Worm (Caenorhabditis elegans): ENCODE data around the gene unc-34.

Gene unc-34

DNA sequence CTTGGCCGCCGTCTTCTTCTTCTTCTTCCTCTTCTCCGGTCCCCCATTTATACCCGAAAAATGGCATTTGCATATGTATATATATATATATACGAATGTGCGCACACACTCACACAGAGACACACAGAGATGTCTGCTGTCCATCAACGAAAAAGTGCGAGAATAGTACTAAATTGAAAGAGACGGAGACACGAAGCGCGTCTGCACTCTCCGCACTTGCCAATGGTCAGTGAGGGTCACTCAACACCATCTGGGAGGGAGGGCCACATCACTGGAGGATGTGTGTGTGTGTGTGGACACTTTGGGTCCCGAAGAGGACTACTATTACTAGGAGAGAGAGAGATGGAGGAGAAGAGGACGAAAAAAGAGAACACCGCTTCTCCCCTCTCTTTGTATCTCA lies 7.3 kb upstream of the unc-34 start:
- TF ChIP-seq tbx-7 (tag; optimal IDR thresholded peaks at IDR 0.05) (no peak), nfya-1 (tag; optimal IDR thresholded peaks at IDR 0.05) (peak; percentile 79), ceh-22 (tag; optimal IDR thresholded peaks at IDR 0.05) (no peak), ceh-24 (tag; optimal IDR thresholded peaks at IDR 0.05) (no peak), ttx-3 (tag; optimal IDR thresholded peaks at IDR 0.05) (no peak), eyg-1 (tag; optimal IDR thresholded peaks at IDR 0.05) (peak; percentile 49), elt-4 (tag; optimal IDR thresholded peaks at IDR 0.05) (no peak), C38D4.7 (GFP tag; optimal IDR thresholded peaks at IDR 0.05) (no peak), pat-9 (tag; optimal IDR thresholded peaks at IDR 0.05) (no peak), nhr-11 (tag; optimal IDR thresholded peaks at IDR 0.05) (no peak), ceh-19 (GFP tag; optimal IDR thresholded peaks at IDR 0.05) (peak; percentile 43), hlh-30 (tag; optimal IDR thresholded peaks at IDR 0.05; ENCODE audit: insufficient read depth) (peak; percentile 34), lim-6 (tag; optimal IDR thresholded peaks at IDR 0.05) (no peak), pag-3 (tag; optimal IDR thresholded peaks at IDR 0.05; ENCODE audit: borderline replicate concordance) (no peak), sox-2 (GFP tag; IDR thresholded peaks at IDR 0.05) (no peak), lin-11 (tag; optimal IDR thresholded peaks at IDR 0.05) (no peak), ceh-45 (GFP tag; IDR thresholded peaks at IDR 0.05) (no peak), ceh-30 (tag; optimal IDR thresholded peaks at IDR 0.05) (peak; percentile 7), unc-3 (GFP tag; conservative IDR thresholded peaks at IDR 0.05) (no peak), unc-3 (tag; optimal IDR thresholded peaks at IDR 0.05) (no peak), ceh-2 (tag; optimal IDR thresholded peaks at IDR 0.05) (peak; percentile 37), ztf-16 (tag; optimal IDR thresholded peaks at IDR 0.05) (no peak), ahr-1 (tag; optimal IDR thresholded peaks at IDR 0.05) (no peak), rnt-1 (tag; optimal IDR thresholded peaks at IDR 0.05) (no peak), hlh-13 (GFP tag; optimal IDR thresholded peaks at IDR 0.05) (no peak), sdc-2 (tag; optimal IDR thresholded peaks at IDR 0.05) (peak; percentile 25), ref-2 (tag; optimal IDR thresholded peaks at IDR 0.05) (peak; percentile 54), odd-2 (tag; optimal IDR thresholded peaks at IDR 0.05) (no peak), elt-2 (tag; optimal IDR thresholded peaks at IDR 0.05) (peak; percentile 21), fkh-10 (GFP tag; optimal IDR thresholded peaks at IDR 0.05) (no peak), unc-55 (GFP tag; optimal IDR thresholded peaks at IDR 0.05) (peak; percentile 97), fkh-6 (tag; optimal IDR thresholded peaks at IDR 0.05) (no peak), C08G9.2 (tag; optimal IDR thresholded peaks at IDR 0.05) (no peak), fax-1 (tag; optimal IDR thresholded peaks at IDR 0.05) (no peak), nhr-232 (tag; optimal IDR thresholded peaks at IDR 0.05) (no peak), pha-4 (tag; optimal IDR thresholded peaks at IDR 0.05) (no peak), ceh-48 (tag; optimal IDR thresholded peaks at IDR 0.05) (no peak), Y22D7AL.16 (tag; optimal IDR thresholded peaks at IDR 0.05) (no peak), pha-2 (tag; optimal IDR thresholded peaks at IDR 0.05) (peak; percentile 28), ceh-31 (tag; optimal IDR thresholded peaks at IDR 0.05) (peak; percentile 66), T23F11.4 (GFP tag; optimal IDR thresholded peaks at IDR 0.05) (no peak), ceh-6 (GFP tag; optimal IDR thresholded peaks at IDR 0.05) (no peak), K09A11.1 (tag; optimal IDR thresholded peaks at IDR 0.05; ENCODE audit: insufficient read depth) (no peak), hlh-8 (tag; optimal IDR thresholded peaks at IDR 0.05) (peak; percentile 75), unc-86 (tag; optimal IDR thresholded peaks at IDR 0.05) (no peak), ceh-9 (tag; optimal IDR thresholded peaks at IDR 0.05) (no peak), pros-1 (tag; optimal IDR thresholded peaks at IDR 0.05) (no peak), ceh-18 (tag; optimal IDR thresholded peaks at IDR 0.05) (peak; percentile 18), ceh-34 (tag; optimal IDR thresholded peaks at IDR 0.05) (peak; percentile 79), zip-5 (tag; optimal IDR thresholded peaks at IDR 0.05) (no peak), gmeb-2 (tag; optimal IDR thresholded peaks at IDR 0.05) (no peak), ama-1 (optimal IDR thresholded peaks at IDR 0.05) (no peak), F13H6.1 (tag; optimal IDR thresholded peaks at IDR 0.05) (peak; percentile 69), pax-1 (tag; optimal IDR thresholded peaks at IDR 0.05) (no peak), hlh-15 (tag; optimal IDR thresholded peaks at IDR 0.05) (no peak)
